Worm (Caenorhabditis elegans): Measurements from ENCODE around the gene Y38C1BA.1.

DNA sequence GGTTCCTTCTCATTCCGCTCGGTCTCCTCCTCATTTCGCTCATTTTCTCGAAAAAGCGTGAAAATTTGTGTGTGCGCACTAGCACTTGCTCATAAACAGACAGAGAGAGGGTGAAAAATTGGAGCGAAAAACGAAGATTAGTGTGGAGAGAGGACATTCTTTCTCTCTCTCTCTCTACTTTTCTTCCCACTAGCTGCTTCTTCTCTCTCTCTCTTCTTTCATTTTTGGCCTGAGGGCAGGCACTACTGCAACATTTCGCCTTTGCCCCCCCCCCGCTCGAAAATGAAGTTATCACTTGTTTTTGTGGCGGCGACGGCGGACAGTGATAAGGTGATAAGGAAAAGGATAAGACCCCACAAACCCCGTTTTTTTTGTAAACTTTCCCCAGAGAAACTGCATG is 41.3 kb upstream of the Y38C1BA.1 start:
- TF ChIP-seq ama-1 (optimal IDR thresholded peaks at IDR 0.05) = no peak
- TF ChIP-seq unc-86 (tag; optimal IDR thresholded peaks at IDR 0.05) = no peak
- TF ChIP-seq ceh-30 (tag; optimal IDR thresholded peaks at IDR 0.05) = no peak
- TF ChIP-seq hlh-30 (tag; optimal IDR thresholded peaks at IDR 0.05; ENCODE audit: insufficient read depth) = no peak
- no peak for TF ChIP-seq pat-9 (tag; optimal IDR thresholded peaks at IDR 0.05)
